Fruit fly (Drosophila melanogaster) whole organism, embryonic: ENCODE data around the gene yellow-e3.

Experiments used
- Atf6 ChIP-seq: fragments of 200-800 bp; sonication (Bioruptor generic); IDR thresholded peaks from 2 replicates; pipeline ENCODE4 v1.3.6; 2022; ENCODE audit warnings: missing biosample characterization, missing genetic modification characterization
- B-H2 ChIP-seq: fragments of 200-800 bp; sonication (Bioruptor generic); optimal IDR thresholded peaks from 2 replicates; lab custom pipeline; 2018; ENCODE audit warnings: missing biosample characterization, mild to moderate bottlenecking, missing genetic modification characterization
- CG10209 ChIP-seq: fragments of 200-800 bp; sonication (Bioruptor generic); optimal IDR thresholded peaks from 3 replicates; lab custom pipeline; 2017; ENCODE audit warnings: missing biosample characterization, mild to moderate bottlenecking, missing genetic modification characterization, missing genetic modification reagents
- CG11247 ChIP-seq: fragments of 200-800 bp; sonication (Bioruptor generic); IDR thresholded peaks from 2 replicates; pipeline ENCODE4 v1.3.6; 2022; ENCODE audit warnings: missing biosample characterization, missing genetic modification characterization
- CG11560 ChIP-seq: fragments of 200-800 bp; sonication (Bioruptor generic); IDR thresholded peaks from 3 replicates; pipeline ENCODE4 v1.3.6; 2022; ENCODE audit warnings: missing biosample characterization, missing genetic modification characterization
- CG13775 ChIP-seq: fragments of 200-800 bp; sonication (Bioruptor generic); optimal IDR thresholded peaks from 3 replicates; lab custom pipeline; 2017; ENCODE audit warnings: missing biosample characterization, mild to moderate bottlenecking, missing genetic modification characterization
- CG15514 ChIP-seq: fragments of 200-800 bp; sonication (Bioruptor generic); optimal IDR thresholded peaks from 3 replicates; lab custom pipeline; 2017; ENCODE audit warnings: missing biosample characterization, missing genetic modification characterization, mild to moderate bottlenecking, moderate library complexity, missing genetic modification reagents
- CG1792 ChIP-seq: fragments of 200-800 bp; sonication (Bioruptor generic); optimal IDR thresholded peaks from 2 replicates; lab custom pipeline; 2016; ENCODE audit warnings: missing biosample characterization, missing genetic modification characterization
- CG31441 ChIP-seq: fragments of 200-800 bp; sonication (Bioruptor generic); IDR thresholded peaks from 2 replicates; pipeline ENCODE4 v1.3.6; 2022; ENCODE audit warnings: missing biosample characterization, missing genetic modification characterization
- CG34376 ChIP-seq: fragments of 200-800 bp; sonication (Bioruptor generic); optimal IDR thresholded peaks from 2 replicates; lab custom pipeline; 2018; ENCODE audit warnings: missing biosample characterization, mild to moderate bottlenecking, missing genetic modification characterization
- CG4404 ChIP-seq: fragments of 200-800 bp; sonication (Bioruptor generic); IDR thresholded peaks from 2 replicates; pipeline ENCODE4 v1.3.6; 2022; ENCODE audit warnings: missing biosample characterization, missing genetic modification characterization
- CG4820 ChIP-seq: fragments of 200-800 bp; sonication (Bioruptor generic); optimal IDR thresholded peaks from 3 replicates; lab custom pipeline; 2016; ENCODE audit warnings: missing biosample characterization, missing genetic modification characterization
- CG6765 ChIP-seq: fragments of 200-800 bp; sonication (Bioruptor generic); optimal IDR thresholded peaks from 3 replicates; lab custom pipeline; 2017; ENCODE audit warnings: missing biosample characterization, mild to moderate bottlenecking, missing genetic modification characterization
- CG6854 ChIP-seq: fragments of 200-800 bp; sonication (Bioruptor generic); optimal IDR thresholded peaks from 3 replicates; lab custom pipeline; 2017; ENCODE audit warnings: missing biosample characterization, mild to moderate bottlenecking, missing genetic modification characterization
- CG7745 ChIP-seq: fragments of 200-800 bp; sonication (Bioruptor generic); optimal IDR thresholded peaks from 2 replicates; lab custom pipeline; 2018; ENCODE audit warnings: missing biosample characterization, mild to moderate bottlenecking, missing genetic modification characterization, moderate library complexity
- CG9817 ChIP-seq: fragments of 200-800 bp; sonication (Bioruptor generic); optimal IDR thresholded peaks from 2 replicates; lab custom pipeline; 2018; ENCODE audit warnings: missing biosample characterization, mild to moderate bottlenecking, missing genetic modification characterization, moderate library complexity
- Med ChIP-seq: fragments of 200-800 bp; sonication (Bioruptor generic); peaks from one replicate; lab custom pipeline; 2016; ENCODE audit warnings: missing biosample characterization, missing genetic modification characterization, mild to moderate bottlenecking, inconsistent platforms, moderate library complexity
- Pdp1 ChIP-seq, 2 experiments: fragments of 200-800 bp; sonication (Bioruptor generic); optimal IDR thresholded peaks; 3 replicates each; lab custom pipeline; 2016; ENCODE audit warnings: missing biosample characterization in 2 of 2, missing genetic modification characterization in 2 of 2, mild to moderate bottlenecking in 1 of 2, moderate library complexity in 1 of 2
- Sin3A ChIP-seq: fragments of >200 bp; optimal IDR thresholded peaks from 2 replicates; lab custom pipeline; 2018
- Sox102F ChIP-seq: fragments of 200-800 bp; sonication (Bioruptor generic); optimal IDR thresholded peaks from 2 replicates; lab custom pipeline; 2018; ENCODE audit warnings: missing biosample characterization, mild to moderate bottlenecking, missing genetic modification characterization, moderate library complexity
- Trl ChIP-seq, 3 experiments: fragments of >200 bp in 2 of 3; fragments of 200-800 bp in 1 of 3; sonication (Bioruptor generic) in 1 of 3; optimal IDR thresholded peaks; 2 replicates in 1 of 3; 3 replicates in 2 of 3; lab custom pipeline; 2016 to 2017; ENCODE audit warnings: missing biosample characterization in 1 of 3, missing genetic modification characterization in 1 of 3
- Vsx1 ChIP-seq: fragments of 200-800 bp; sonication (Bioruptor generic); optimal IDR thresholded peaks from 2 replicates; lab custom pipeline; 2017; ENCODE audit warnings: missing biosample characterization, mild to moderate bottlenecking, missing genetic modification characterization, missing genetic modification reagents
- Xbp1 ChIP-seq: fragments of 200-800 bp; sonication (Bioruptor generic); optimal IDR thresholded peaks from 3 replicates; lab custom pipeline; 2016; ENCODE audit warnings: missing biosample characterization, mild to moderate bottlenecking, missing genetic modification characterization
- bcd ChIP-seq: fragments of 200-800 bp; sonication (Bioruptor generic); optimal IDR thresholded peaks from 2 replicates; lab custom pipeline; 2017; ENCODE audit warnings: missing biosample characterization, mild to moderate bottlenecking, missing genetic modification characterization
- bsh ChIP-seq, 2 experiments: fragments of 200-800 bp; sonication (Bioruptor generic); optimal IDR thresholded peaks; 2 replicates each; lab custom pipeline; 2017 to 2018; ENCODE audit warnings: mild to moderate bottlenecking in 2 of 2, missing biosample characterization in 2 of 2, missing genetic modification characterization in 2 of 2, moderate library complexity in 1 of 2
- chif ChIP-seq, 2 experiments: fragments of 200-800 bp; sonication (Bioruptor generic); optimal IDR thresholded peaks; 3 replicates each; lab custom pipeline; 2016; ENCODE audit warnings: missing biosample characterization in 2 of 2, missing genetic modification characterization in 2 of 2
- chn ChIP-seq: fragments of 200-800 bp; sonication (Bioruptor generic); optimal IDR thresholded peaks from 2 replicates; lab custom pipeline; 2016; ENCODE audit warnings: missing biosample characterization, missing genetic modification characterization
- dmrt99B ChIP-seq: fragments of 200-800 bp; sonication (Bioruptor generic); optimal IDR thresholded peaks from 2 replicates; lab custom pipeline; 2018; ENCODE audit warnings: missing biosample characterization, mild to moderate bottlenecking, missing genetic modification characterization, moderate library complexity
- emc ChIP-seq: fragments of 200-800 bp; sonication (Bioruptor generic); optimal IDR thresholded peaks from 2 replicates; lab custom pipeline; 2016; ENCODE audit warnings: missing biosample characterization, missing genetic modification characterization
- fu2 ChIP-seq: fragments of 200-800 bp; sonication (Bioruptor generic); optimal IDR thresholded peaks from 2 replicates; lab custom pipeline; 2016; ENCODE audit warnings: missing biosample characterization, missing genetic modification characterization
- gt ChIP-seq: fragments of 200-800 bp; sonication (Bioruptor generic); IDR thresholded peaks from 2 replicates; pipeline ENCODE4 v1.3.6; 2022; ENCODE audit warnings: missing biosample characterization, missing genetic modification characterization
- h ChIP-seq: fragments of >200 bp; optimal IDR thresholded peaks from 2 replicates; lab custom pipeline; 2017
- her ChIP-seq: fragments of 200-800 bp; sonication (Bioruptor generic); optimal IDR thresholded peaks from 2 replicates; lab custom pipeline; 2016; ENCODE audit warnings: missing biosample characterization, missing genetic modification characterization
- jing ChIP-seq: fragments of 200-800 bp; sonication (Bioruptor generic); optimal IDR thresholded peaks from 2 replicates; lab custom pipeline; 2018; ENCODE audit warnings: missing biosample characterization, mild to moderate bottlenecking, missing genetic modification characterization
- klu ChIP-seq: fragments of 200-800 bp; sonication (Bioruptor generic); IDR thresholded peaks from 2 replicates; pipeline ENCODE4 v1.3.6; 2022; ENCODE audit warnings: missing biosample characterization, missing genetic modification characterization
- lmd ChIP-seq: fragments of 200-800 bp; sonication (Bioruptor generic); IDR thresholded peaks from 2 replicates; pipeline ENCODE4 v1.3.6; 2022; ENCODE audit warnings: missing biosample characterization, missing genetic modification characterization
- maf-S ChIP-seq: fragments of 200-800 bp; sonication (Bioruptor generic); optimal IDR thresholded peaks from 2 replicates; lab custom pipeline; 2016; ENCODE audit warnings: missing biosample characterization, missing genetic modification characterization
- pan ChIP-seq, 4 experiments: fragments of >200 bp in 3 of 4; fragments of 200-800 bp in 1 of 4; sonication (Bioruptor generic) in 1 of 4; optimal IDR thresholded peaks in 3 of 4; IDR thresholded peaks in 1 of 4; 2 replicates each; pipeline versions ENCODE4 v1.3.6 to Lab custom; 2017 to 2022; ENCODE audit warnings: missing biosample characterization in 2 of 4, missing genetic modification characterization in 2 of 4, mixed read lengths in 1 of 4
- pita ChIP-seq: fragments of 200-800 bp; sonication (Bioruptor generic); optimal IDR thresholded peaks from 2 replicates; lab custom pipeline; 2017; ENCODE audit warnings: missing biosample characterization, mild to moderate bottlenecking, missing genetic modification characterization
- pnt ChIP-seq: fragments of 200-800 bp; sonication (Bioruptor generic); optimal IDR thresholded peaks from 3 replicates; lab custom pipeline; 2016; ENCODE audit warnings: missing biosample characterization, missing genetic modification characterization
- psq ChIP-seq: fragments of 200-800 bp; sonication (Bioruptor generic); optimal IDR thresholded peaks from 2 replicates; lab custom pipeline; 2017; ENCODE audit warnings: missing biosample characterization, missing genetic modification characterization
- salm ChIP-seq: fragments of 200-800 bp; sonication (Bioruptor generic); optimal IDR thresholded peaks from 2 replicates; lab custom pipeline; 2018; ENCODE audit warnings: missing biosample characterization, mild to moderate bottlenecking, missing genetic modification characterization
- scrt ChIP-seq: fragments of 200-800 bp; sonication (Bioruptor generic); optimal IDR thresholded peaks from 2 replicates; lab custom pipeline; 2018; ENCODE audit warnings: missing biosample characterization, mild to moderate bottlenecking, missing genetic modification characterization, moderate library complexity
- sens-2 ChIP-seq: fragments of 200-800 bp; sonication (Bioruptor generic); IDR thresholded peaks from 2 replicates; pipeline ENCODE4 v1.3.6; 2022; ENCODE audit warnings: missing biosample characterization, missing genetic modification characterization
- slp2 ChIP-seq: fragments of 200-800 bp; sonication (Bioruptor generic); optimal IDR thresholded peaks from 2 replicates; lab custom pipeline; 2016; ENCODE audit warnings: missing biosample characterization, missing genetic modification characterization
- sob ChIP-seq: fragments of 200-800 bp; sonication (Bioruptor generic); IDR thresholded peaks from 2 replicates; pipeline ENCODE4 v1.3.6; 2022; ENCODE audit warnings: missing biosample characterization, missing genetic modification characterization
- tna ChIP-seq: fragments of 200-800 bp; sonication (Bioruptor generic); IDR thresholded peaks from 2 replicates; pipeline ENCODE4 v1.3.6; 2022; ENCODE audit warnings: missing biosample characterization, missing genetic modification characterization; ENCODE audit not compliant: partially characterized antibody
- unpg ChIP-seq: fragments of 200-800 bp; sonication (Bioruptor generic); optimal IDR thresholded peaks from 3 replicates; lab custom pipeline; 2018; ENCODE audit warnings: missing biosample characterization, mild to moderate bottlenecking, missing genetic modification characterization, moderate library complexity
- vvl ChIP-seq: fragments of 200-800 bp; sonication (Bioruptor generic); IDR thresholded peaks from 2 replicates; pipeline ENCODE4 v1.3.6; 2022; ENCODE audit warnings: missing biosample characterization, missing genetic modification characterization
- zen ChIP-seq: fragments of 200-800 bp; sonication (Bioruptor generic); optimal IDR thresholded peaks from 3 replicates; lab custom pipeline; 2018; ENCODE audit warnings: missing biosample characterization, mild to moderate bottlenecking, missing genetic modification characterization, moderate library complexity

yellow-e3 gene

dm6 chr3R:13452851-13453255 lies 48.2 kb upstream of the yellow-e3 start (continued):
- TF ChIP-seq emc (GFP tag; lab: Kevin White, UChicago) (peak; percentile 22), maf-S (GFP tag; lab: Kevin White, UChicago) (peak; percentile 42), dmrt99B (tag; lab: Kevin White, UChicago) (peak; percentile 89), klu (peak; percentile 23; the same call in 1 of the 2 replicates), pita (GFP tag; lab: Kevin White, UChicago) (no peak), Xbp1 (GFP tag; lab: Kevin White, UChicago) (peak; percentile 83), psq (GFP tag; lab: Kevin White, UChicago) (peak; percentile 21), Pdp1 (GFP tag; optimal IDR thresholded peaks at IDR 0.05; lab: Kevin White, UChicago) (peak; percentile 70 to 76), sens-2 (GFP tag; lab: Robert Waterston, UW) (no peak), CG11247 (GFP tag; lab: Robert Waterston, UW) (peak; percentile 30; the same call in 1 of the 2 replicates), CG6765 (peak; percentile 75), fu2 (GFP tag; lab: Kevin White, UChicago) (peak; percentile 43), gt (GFP tag; lab: Robert Waterston, UW) (peak; percentile 51; the same call in 1 of the 2 replicates), CG7745 (tag; lab: Kevin White, UChicago) (no peak), Vsx1 (GFP tag; lab: Kevin White, UChicago) (peak; percentile 41), bsh (GFP tag; optimal IDR thresholded peaks at IDR 0.05; lab: Kevin White, UChicago) (peak; percentile 70 to 76), her (GFP tag; lab: Kevin White, UChicago) (no peak), CG13775 (GFP tag; lab: Kevin White, UChicago) (peak; percentile 84), CG15514 (GFP tag; lab: Kevin White, UChicago) (peak; percentile 36), B-H2 (GFP tag; lab: Kevin White, UChicago) (no peak), jing (GFP tag; lab: Kevin White, UChicago) (peak; percentile 70), scrt (GFP tag; lab: Kevin White, UChicago) (peak; percentile 66), CG4404 (GFP tag; lab: Robert Waterston, UW) (no peak), CG34376 (GFP tag; lab: Kevin White, UChicago) (peak; percentile 38), CG9817 (tag; lab: Kevin White, UChicago) (peak; percentile 64), CG10209 (peak; percentile 84), unpg (GFP tag; lab: Kevin White, UChicago) (peak; percentile 75), tna (GFP tag; lab: Robert Waterston, UW) (no peak), Trl (optimal IDR thresholded peaks at IDR 0.05; lab: Kevin White, UChicago) (no peak), Trl (GFP tag; optimal IDR thresholded peaks at IDR 0.05; lab: Kevin White, UChicago) (peak; percentile 50), salm (peak; percentile 24), Atf6 (GFP tag; lab: Robert Waterston, UW) (peak; percentile 70), chif (GFP tag; optimal IDR thresholded peaks at IDR 0.05; lab: Kevin White, UChicago) (peak; percentile 57 to 69), h (lab: Kevin White, UChicago) (no peak), vvl (GFP tag; lab: Robert Waterston, UW) (peak; percentile 55; the same call in 1 of the 2 replicates), slp2 (GFP tag; lab: Kevin White, UChicago) (peak; percentile 71), Med (GFP tag; lab: Kevin White, UChicago) (peak; percentile 92), Sin3A (lab: Kevin White, UChicago) (no peak), pan (optimal IDR thresholded peaks at IDR 0.05; lab: Kevin White, UChicago) (no peak), pan (GFP tag; optimal IDR thresholded peaks at IDR 0.05 in 1 of 2, IDR thresholded peaks at IDR 0.05 in 1 of 2) (peak in 1 of 2 experiments; percentile 62), CG1792 (GFP tag; lab: Kevin White, UChicago) (no peak), zen (tag; lab: Kevin White, UChicago) (peak; percentile 64), bcd (GFP tag; lab: Kevin White, UChicago) (peak; percentile 70), chn (peak; percentile 43), CG4820 (GFP tag; lab: Kevin White, UChicago) (peak; percentile 74), CG31441 (GFP tag; lab: Robert Waterston, UW) (peak; percentile 86), Sox102F (GFP tag; lab: Kevin White, UChicago) (peak; percentile 85), sob (peak; percentile 48; the same call in 1 of the 2 replicates), CG11560 (tag; lab: Robert Waterston, UW) (peak; percentile 59; the same call in 2 of the 3 replicates), CG6854 (GFP tag; lab: Kevin White, UChicago) (peak; percentile 74), pnt (GFP tag; lab: Kevin White, UChicago) (peak; percentile 49), lmd (GFP tag; lab: Robert Waterston, UW) (peak; percentile 78)
